Worm (Caenorhabditis elegans) whole organism, young adult: ENCODE measurements around the gene clec-263.

Source experiments
- ama-1 ChIP-seq, 3 experiments: fragments of 150-350 bp in 1 of 3; sonication (generic microtip) in 2 of 3; optimal IDR thresholded peaks; 2 replicates each; lab custom pipeline; 2014 to 2018; ENCODE audit warnings: missing biosample characterization in 2 of 3, missing genetic modification characterization in 2 of 3, missing genetic modification reagents in 2 of 3
- atf-7 ChIP-seq: sonication (generic microtip); optimal IDR thresholded peaks from 2 replicates; lab custom pipeline; 2017; ENCODE audit warnings: mild to moderate bottlenecking, missing genetic modification characterization, missing compliant biosample characterization
- ets-4 ChIP-seq: fragments of 200-800 bp; sonication (Bioruptor generic); optimal IDR thresholded peaks from 2 replicates; lab custom pipeline; 2018; ENCODE audit warnings: mild to moderate bottlenecking, missing genetic modification characterization, missing compliant biosample characterization
- madf-6 ChIP-seq: fragments of 200-800 bp; sonication (Bioruptor generic); IDR thresholded peaks from 2 replicates; pipeline ENCODE4 v1.3.6; 2022; ENCODE audit warnings: missing genetic modification reagents, missing genetic modification characterization, missing compliant biosample characterization
- nhr-27 ChIP-seq: fragments of 200-800 bp; sonication (Bioruptor generic); optimal IDR thresholded peaks from 2 replicates; lab custom pipeline; 2018; ENCODE audit warnings: mild to moderate bottlenecking, missing genetic modification characterization, moderate library complexity, missing compliant biosample characterization

DNA sequence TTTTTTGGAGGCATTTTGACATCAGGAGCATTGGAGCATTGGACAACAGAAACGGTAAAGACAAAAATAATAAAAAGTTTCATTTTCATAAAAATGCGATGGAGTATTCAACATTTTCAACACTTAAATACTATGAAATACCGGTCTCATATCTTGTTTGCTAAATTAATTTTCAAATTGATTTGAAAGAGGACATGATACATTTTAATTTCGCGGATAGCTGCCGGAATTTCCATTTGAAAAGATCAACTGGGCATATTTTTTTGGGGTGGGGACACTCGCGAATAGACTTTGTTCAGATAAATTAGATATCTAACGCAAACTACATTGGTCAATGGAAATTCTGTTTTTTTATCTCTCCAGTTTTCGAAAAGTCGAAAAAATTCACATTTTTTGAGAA lies 20.3 kb downstream of the clec-263 start, which contains the start of gene F26F2.10:
- TF ChIP-seq ets-4, result no peak
- no peak for TF ChIP-seq madf-6
- no peak for TF ChIP-seq ama-1 (optimal IDR thresholded peaks at IDR 0.05; lab: Kevin White, UChicago)
- no peak for TF ChIP-seq ama-1 (GFP tag; optimal IDR thresholded peaks at IDR 0.05; lab: Kevin White, UChicago)
- TF ChIP-seq atf-7 (tag; lab: Kevin White, UChicago), result no peak
- no peak for TF ChIP-seq nhr-27 (tag; lab: Kevin White, UChicago)
